Fruit fly (Drosophila melanogaster) whole organism, embryonic: ENCODE measurements around the gene Pex16.

Experiments used
- Bdp1 ChIP-seq: fragments of 200-800 bp; sonication (Bioruptor generic); optimal IDR thresholded peaks from 3 replicates; lab custom pipeline; 2016; ENCODE audit warnings: missing biosample characterization, missing genetic modification characterization
- CG10654 ChIP-seq: fragments of 200-800 bp; sonication (Bioruptor generic); optimal IDR thresholded peaks from 2 replicates; lab custom pipeline; 2016; ENCODE audit warnings: missing biosample characterization, missing genetic modification characterization
- CG11560 ChIP-seq: fragments of 200-800 bp; sonication (Bioruptor generic); IDR thresholded peaks from 3 replicates; pipeline ENCODE4 v1.3.6; 2022; ENCODE audit warnings: missing biosample characterization, missing genetic modification characterization
- CG12104 ChIP-seq: fragments of 200-800 bp; sonication (Bioruptor generic); optimal IDR thresholded peaks from 3 replicates; lab custom pipeline; 2016; ENCODE audit warnings: missing biosample characterization, missing genetic modification characterization
- CG12219 ChIP-seq: fragments of 200-800 bp; sonication (Bioruptor generic); optimal IDR thresholded peaks from 3 replicates; lab custom pipeline; 2018; ENCODE audit warnings: missing biosample characterization, mild to moderate bottlenecking, missing genetic modification characterization
- CG13775 ChIP-seq: fragments of 200-800 bp; sonication (Bioruptor generic); optimal IDR thresholded peaks from 3 replicates; lab custom pipeline; 2017; ENCODE audit warnings: missing biosample characterization, mild to moderate bottlenecking, missing genetic modification characterization
- CG13894 ChIP-seq: fragments of 200-800 bp; sonication (Bioruptor generic); optimal IDR thresholded peaks from 3 replicates; lab custom pipeline; 2018; ENCODE audit warnings: missing biosample characterization, mild to moderate bottlenecking, missing genetic modification characterization, moderate library complexity
- CG14667 ChIP-seq: fragments of 200-800 bp; sonication (Bioruptor generic); IDR thresholded peaks from 2 replicates; pipeline ENCODE4 v1.3.6; 2022; ENCODE audit warnings: missing biosample characterization, missing genetic modification characterization
- CG15269 ChIP-seq: fragments of 200-800 bp; sonication (Bioruptor generic); optimal IDR thresholded peaks from 2 replicates; lab custom pipeline; 2018; ENCODE audit warnings: missing biosample characterization, mild to moderate bottlenecking, missing genetic modification characterization, moderate library complexity
- CG18011 ChIP-seq: fragments of 200-800 bp; sonication (Bioruptor generic); optimal IDR thresholded peaks from 2 replicates; lab custom pipeline; 2017; ENCODE audit warnings: missing biosample characterization, missing genetic modification characterization, mild to moderate bottlenecking, moderate library complexity, missing genotype
- CG2116 ChIP-seq: fragments of 200-800 bp; sonication (Bioruptor generic); optimal IDR thresholded peaks from 3 replicates; lab custom pipeline; 2018; ENCODE audit warnings: missing biosample characterization, mild to moderate bottlenecking, missing genetic modification characterization
- CG3065 ChIP-seq: fragments of 200-800 bp; sonication (Bioruptor generic); optimal IDR thresholded peaks from 2 replicates; lab custom pipeline; 2016; ENCODE audit warnings: missing biosample characterization, missing genetic modification characterization
- CG31224 ChIP-seq: fragments of 200-800 bp; sonication (Bioruptor generic); IDR thresholded peaks from 2 replicates; pipeline ENCODE4 v1.3.6; 2022; ENCODE audit warnings: missing biosample characterization, missing genetic modification characterization
- CG4282 ChIP-seq: fragments of 200-800 bp; sonication (Bioruptor generic); optimal IDR thresholded peaks from 2 replicates; lab custom pipeline; 2016; ENCODE audit warnings: missing biosample characterization, missing genetic modification characterization
- CG4707 ChIP-seq: fragments of 200-800 bp; sonication (Bioruptor generic); optimal IDR thresholded peaks from 2 replicates; lab custom pipeline; 2018; ENCODE audit warnings: missing biosample characterization, mild to moderate bottlenecking, missing genetic modification characterization, moderate library complexity
- CG5953 ChIP-seq: fragments of 200-800 bp; sonication (Bioruptor generic); IDR thresholded peaks from 2 replicates; pipeline ENCODE4 v1.3.6; 2022; ENCODE audit warnings: missing biosample characterization, missing genetic modification characterization
- CG6689 ChIP-seq: fragments of 200-800 bp; sonication (Bioruptor generic); IDR thresholded peaks from 2 replicates; pipeline ENCODE4 v1.3.6; 2022; ENCODE audit warnings: missing biosample characterization, missing genetic modification characterization
- CG7372 ChIP-seq: fragments of 200-800 bp; sonication (Bioruptor generic); IDR thresholded peaks from 2 replicates; pipeline ENCODE4 v1.3.6; 2022; ENCODE audit warnings: missing biosample characterization, missing genetic modification characterization
- CG9437 ChIP-seq: fragments of 200-800 bp; sonication (Bioruptor generic); optimal IDR thresholded peaks from 2 replicates; lab custom pipeline; 2018; ENCODE audit warnings: missing biosample characterization, mild to moderate bottlenecking, missing genetic modification characterization
- Eip74EF ChIP-seq, 2 experiments: fragments of 200-800 bp in 1 of 2; fragments of >200 bp in 1 of 2; sonication (Bioruptor generic) in 1 of 2; optimal IDR thresholded peaks; 2 replicates each; lab custom pipeline; 2017 to 2019; ENCODE audit warnings: missing biosample characterization in 2 of 2, missing genetic modification characterization in 2 of 2, mild to moderate bottlenecking in 1 of 2, moderate library complexity in 1 of 2
- Ets65A ChIP-seq: fragments of 200-800 bp; sonication (Bioruptor generic); peaks from one replicate; lab custom pipeline; 2016; ENCODE audit warnings: missing biosample characterization, missing genetic modification characterization
- Hey ChIP-seq: fragments of 200-800 bp; sonication (Bioruptor generic); optimal IDR thresholded peaks from 3 replicates; lab custom pipeline; 2018; ENCODE audit warnings: missing biosample characterization, mild to moderate bottlenecking, missing genetic modification characterization
- MTF-1 ChIP-seq: fragments of 200-800 bp; sonication (Bioruptor generic); optimal IDR thresholded peaks from 2 replicates; lab custom pipeline; 2018; ENCODE audit warnings: missing biosample characterization, mild to moderate bottlenecking, missing genetic modification characterization, borderline replicate concordance
- Med ChIP-seq: fragments of 200-800 bp; sonication (Bioruptor generic); peaks from one replicate; lab custom pipeline; 2016; ENCODE audit warnings: missing biosample characterization, missing genetic modification characterization, mild to moderate bottlenecking, inconsistent platforms, moderate library complexity
- Six4 ChIP-seq: fragments of 200-800 bp; sonication (Bioruptor generic); optimal IDR thresholded peaks from 2 replicates; lab custom pipeline; 2016; ENCODE audit warnings: missing biosample characterization, missing genetic modification characterization
- abd-A ChIP-seq: fragments of 200-800 bp; sonication (Bioruptor generic); optimal IDR thresholded peaks from 3 replicates; lab custom pipeline; 2019; ENCODE audit warnings: missing biosample characterization, mild to moderate bottlenecking, missing genetic modification characterization, moderate library complexity
- bigmax ChIP-seq: fragments of 200-800 bp; sonication (Bioruptor generic); optimal IDR thresholded peaks from 2 replicates; lab custom pipeline; 2018; ENCODE audit warnings: missing biosample characterization, mild to moderate bottlenecking, missing genetic modification characterization
- bowl ChIP-seq: fragments of 200-800 bp; sonication (Bioruptor generic); IDR thresholded peaks from 2 replicates; pipeline ENCODE4 v1.3.6; 2022; ENCODE audit warnings: missing biosample characterization, missing genetic modification characterization
- cwo ChIP-seq: fragments of 200-800 bp; sonication (Bioruptor generic); optimal IDR thresholded peaks from 3 replicates; lab custom pipeline; 2017; ENCODE audit warnings: missing biosample characterization, missing genetic modification characterization, mild to moderate bottlenecking, moderate library complexity, missing genetic modification reagents
- dimm ChIP-seq: fragments of 200-800 bp; sonication (Bioruptor generic); IDR thresholded peaks from 2 replicates; pipeline ENCODE4 v1.3.6; 2022; ENCODE audit warnings: missing biosample characterization, missing genetic modification characterization
- esg ChIP-seq: fragments of 200-800 bp; sonication (Bioruptor generic); conservative IDR thresholded peaks from 2 replicates; pipeline ENCODE4 v1.3.6; 2022; ENCODE audit warnings: missing biosample characterization, missing genetic modification characterization
- exex ChIP-seq: fragments of 200-800 bp; sonication (Bioruptor generic); optimal IDR thresholded peaks from 4 replicates; lab custom pipeline; 2018; ENCODE audit warnings: missing biosample characterization, mild to moderate bottlenecking, missing genetic modification characterization, moderate library complexity
- fu2 ChIP-seq: fragments of 200-800 bp; sonication (Bioruptor generic); optimal IDR thresholded peaks from 2 replicates; lab custom pipeline; 2016; ENCODE audit warnings: missing biosample characterization, missing genetic modification characterization
- gem ChIP-seq: fragments of 200-800 bp; sonication (Bioruptor generic); optimal IDR thresholded peaks from 2 replicates; lab custom pipeline; 2019; ENCODE audit warnings: missing biosample characterization, mild to moderate bottlenecking, missing genetic modification characterization, moderate library complexity
- grn ChIP-seq: fragments of 200-800 bp; sonication (Bioruptor generic); optimal IDR thresholded peaks from 3 replicates; lab custom pipeline; 2017; ENCODE audit warnings: missing biosample characterization, missing genetic modification characterization
- lov ChIP-seq, 2 experiments: fragments of 200-800 bp in 1 of 2; fragments of >200 bp in 1 of 2; sonication (Bioruptor generic) in 1 of 2; IDR thresholded peaks in 1 of 2; optimal IDR thresholded peaks in 1 of 2; 2 replicates in 1 of 2; 3 replicates in 1 of 2; pipeline versions ENCODE4 v1.3.6 to Lab custom; 2017 to 2022; ENCODE audit warnings: missing biosample characterization in 1 of 2, missing genetic modification characterization in 1 of 2
- nmo ChIP-seq: fragments of 200-800 bp; sonication (Bioruptor generic); optimal IDR thresholded peaks from 2 replicates; lab custom pipeline; 2018; ENCODE audit warnings: missing biosample characterization, mild to moderate bottlenecking, missing genetic modification characterization, moderate library complexity
- pan ChIP-seq, 4 experiments: fragments of >200 bp in 3 of 4; fragments of 200-800 bp in 1 of 4; sonication (Bioruptor generic) in 1 of 4; optimal IDR thresholded peaks in 3 of 4; IDR thresholded peaks in 1 of 4; 2 replicates each; pipeline versions ENCODE4 v1.3.6 to Lab custom; 2017 to 2022; ENCODE audit warnings: missing biosample characterization in 2 of 4, missing genetic modification characterization in 2 of 4, mixed read lengths in 1 of 4
- phol ChIP-seq: fragments of 200-800 bp; sonication (Bioruptor generic); optimal IDR thresholded peaks from 3 replicates; lab custom pipeline; 2018; ENCODE audit warnings: missing biosample characterization, mild to moderate bottlenecking, missing genetic modification characterization, moderate library complexity
- repo ChIP-seq: fragments of 200-800 bp; sonication (Bioruptor generic); optimal IDR thresholded peaks from 2 replicates; lab custom pipeline; 2016; ENCODE audit warnings: missing biosample characterization, missing genetic modification characterization
- sens ChIP-seq: fragments of 200-800 bp; sonication (Bioruptor generic); peaks from one replicate; lab custom pipeline; 2016; ENCODE audit warnings: missing biosample characterization, missing genetic modification characterization
- sens-2 ChIP-seq: fragments of 200-800 bp; sonication (Bioruptor generic); IDR thresholded peaks from 2 replicates; pipeline ENCODE4 v1.3.6; 2022; ENCODE audit warnings: missing biosample characterization, missing genetic modification characterization
- sqz ChIP-seq: fragments of 200-800 bp; sonication (Bioruptor generic); optimal IDR thresholded peaks from 3 replicates; lab custom pipeline; 2018; ENCODE audit warnings: missing biosample characterization, mild to moderate bottlenecking, missing genetic modification characterization
- tup ChIP-seq: fragments of 200-800 bp; sonication (Bioruptor generic); optimal IDR thresholded peaks from 2 replicates; lab custom pipeline; 2016; ENCODE audit warnings: missing biosample characterization, mild to moderate bottlenecking, missing genetic modification characterization, moderate library complexity
- tx ChIP-seq: fragments of 200-800 bp; sonication (Bioruptor generic); optimal IDR thresholded peaks from 2 replicates; lab custom pipeline; 2016; ENCODE audit warnings: missing biosample characterization, missing genetic modification characterization
- unpg ChIP-seq: fragments of 200-800 bp; sonication (Bioruptor generic); optimal IDR thresholded peaks from 3 replicates; lab custom pipeline; 2018; ENCODE audit warnings: missing biosample characterization, mild to moderate bottlenecking, missing genetic modification characterization, moderate library complexity

The Pex16 gene

dm6 chr3L:20750391-20750790 lies 27.7 kb downstream of the Pex16 start:
- peak; percentile 88 for TF ChIP-seq CG13894 (tag; lab: Kevin White, UChicago)
- TF ChIP-seq dimm: 0 out of 2 replicates have a peak, but pooled peaks have one; percentile 17
- no peak for TF ChIP-seq MTF-1
- TF ChIP-seq Med (GFP tag; lab: Kevin White, UChicago): peak; percentile 47
- TF ChIP-seq repo (GFP tag; lab: Kevin White, UChicago): no peak
- TF ChIP-seq sens (GFP tag; lab: Kevin White, UChicago): no peak
- TF ChIP-seq CG12219 (GFP tag; lab: Kevin White, UChicago): no peak
- TF ChIP-seq abd-A (tag; lab: Kevin White, UChicago): peak; percentile 54
- TF ChIP-seq CG14667 (GFP tag; lab: Robert Waterston, UW): no peak
- no peak for TF ChIP-seq lov (optimal IDR thresholded peaks at IDR 0.05; lab: Kevin White, UChicago)
- TF ChIP-seq lov (GFP tag; IDR thresholded peaks at IDR 0.05; lab: Robert Waterston, UW): no peak
- TF ChIP-seq Hey (tag; lab: Kevin White, UChicago): peak; percentile 4

- TF ChIP-seq bigmax (GFP tag; lab: Kevin White, UChicago) (no peak), CG9437 (GFP tag; lab: Kevin White, UChicago) (peak; percentile 46), unpg (GFP tag; lab: Kevin White, UChicago) (no peak), CG7372 (GFP tag; lab: Robert Waterston, UW) (0 out of 2 replicates have a peak, but pooled peaks have one; percentile 30), CG5953 (GFP tag; lab: Robert Waterston, UW) (no peak)
These were observed 29.5 kb downstream of the Pex16 start for dm6 chr3L:20748577-20748976.

DNA sequence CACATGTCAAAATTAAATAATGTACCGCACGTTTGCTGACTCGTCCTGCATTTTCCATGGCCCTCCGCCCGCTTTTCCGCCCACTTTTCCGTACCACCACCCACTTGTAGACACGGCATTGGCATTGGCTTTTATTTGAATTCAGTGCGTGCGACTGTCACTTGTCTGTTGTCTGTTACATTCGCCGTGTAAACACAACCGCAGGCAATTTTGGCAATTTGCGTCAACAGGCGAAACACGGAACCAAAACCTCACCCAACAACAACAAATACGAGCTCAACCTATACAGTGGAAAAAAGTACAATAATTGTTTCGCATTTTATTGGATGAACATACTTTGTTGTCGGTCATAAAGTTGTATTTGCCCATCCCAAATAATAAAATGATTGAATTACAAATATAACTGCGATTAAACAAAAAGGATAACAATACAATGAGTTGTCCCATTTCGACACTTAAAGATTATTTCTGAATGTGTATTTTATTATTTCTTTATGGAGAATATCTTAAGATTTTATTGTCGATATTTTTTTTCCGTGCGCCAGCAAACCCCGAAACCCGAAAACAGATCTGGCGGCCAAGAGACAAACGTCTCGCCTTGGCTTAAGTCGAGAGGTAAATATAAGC lies 30.7 kb downstream of the Pex16 start:
- TF ChIP-seq Bdp1 (GFP tag; lab: Kevin White, UChicago) (no peak), CG4707 (GFP tag; lab: Kevin White, UChicago) (no peak), CG18011 (no peak), exex (tag; lab: Kevin White, UChicago) (no peak), CG12104 (GFP tag; lab: Kevin White, UChicago) (no peak), CG2116 (GFP tag; lab: Kevin White, UChicago) (no peak), fu2 (no peak), Six4 (GFP tag; lab: Kevin White, UChicago) (no peak), pan (optimal IDR thresholded peaks at IDR 0.05; lab: Kevin White, UChicago) (no peak), pan (GFP tag; optimal IDR thresholded peaks at IDR 0.05 in 1 of 2, IDR thresholded peaks at IDR 0.05 in 1 of 2) (no peak), sens-2 (no peak), CG13775 (peak; percentile 1), bowl (no peak), CG10654 (peak; percentile 9), sqz (GFP tag; lab: Kevin White, UChicago) (no peak), gem (tag; lab: Kevin White, UChicago) (peak; percentile 50), grn (GFP tag; lab: Kevin White, UChicago) (no peak), CG6689 (GFP tag; lab: Robert Waterston, UW) (no peak), esg (GFP tag; lab: Robert Waterston, UW) (no peak), CG31224 (GFP tag; lab: Robert Waterston, UW) (no peak), Ets65A (GFP tag; lab: Kevin White, UChicago) (peak; percentile 89), CG15269 (tag; lab: Kevin White, UChicago) (peak; percentile 50), nmo (GFP tag; lab: Kevin White, UChicago) (peak; percentile 7), CG4282 (GFP tag; lab: Kevin White, UChicago) (no peak), phol (peak; percentile 15), tup (GFP tag; lab: Kevin White, UChicago) (no peak), CG11560 (tag; lab: Robert Waterston, UW) (no peak), cwo (GFP tag; lab: Kevin White, UChicago) (peak; percentile 47), tx (GFP tag; lab: Kevin White, UChicago) (no peak), CG3065 (no peak), Eip74EF (GFP tag; optimal IDR thresholded peaks at IDR 0.05; lab: Kevin White, UChicago) (peak in 1 of 2 experiments; percentile 8)
